Worm (Caenorhabditis elegans) whole organism, L4 larva: ENCODE measurements around the gene Y73C8C.3.

Experiments
- arid-1 ChIP-seq: fragments of 200-800 bp; sonication (Bioruptor generic); conservative IDR thresholded peaks from 2 replicates; pipeline ENCODE4 v1.3.6; 2022; ENCODE audit warnings: missing genetic modification reagents, missing genetic modification characterization, missing compliant biosample characterization
- dpl-1 ChIP-seq: fragments of 150-350 bp; optimal IDR thresholded peaks from 2 replicates; lab custom pipeline; 2014; ENCODE audit warnings: missing biosample characterization, missing genetic modification reagents, missing genetic modification characterization
- duxl-1 ChIP-seq: sonication (generic microtip); optimal IDR thresholded peaks from 2 replicates; lab custom pipeline; 2016; ENCODE audit warnings: mild to moderate bottlenecking, missing genetic modification characterization, moderate library complexity, missing compliant biosample characterization; ENCODE audit not compliant: poor library complexity
- jun-1 ChIP-seq: fragments of 150-350 bp; optimal IDR thresholded peaks from 2 replicates; lab custom pipeline; 2014; ENCODE audit warnings: missing biosample characterization, missing genetic modification reagents, missing genetic modification characterization
- lsy-2 ChIP-seq, 2 experiments: fragments of 150-350 bp in 1 of 2; sonication (generic microtip) in 1 of 2; optimal IDR thresholded peaks; 2 replicates each; lab custom pipeline; 2014 to 2017; ENCODE audit warnings: missing biosample characterization in 2 of 2, missing genetic modification characterization in 2 of 2
- mep-1 ChIP-seq: fragments of 150-350 bp; sonication (generic microtip); optimal IDR thresholded peaks from 3 replicates; lab custom pipeline; 2014; ENCODE audit warnings: missing biosample characterization, missing genetic modification characterization
- unc-62 ChIP-seq, 3 experiments: fragments of 150-350 bp in 1 of 3; sonication (generic microtip); optimal IDR thresholded peaks in 2 of 3; peaks in 1 of 3; 1 replicate in 1 of 3; 2 replicates in 2 of 3; lab custom pipeline; 2014 to 2017; ENCODE audit warnings: missing biosample characterization in 3 of 3, missing genetic modification characterization in 3 of 3, missing genetic modification reagents in 3 of 3, missing genotype in 1 of 3
- vab-7 ChIP-seq: fragments of 200-800 bp; sonication (Bioruptor generic); IDR thresholded peaks from 2 replicates; pipeline ENCODE4 v1.3.6; 2022; ENCODE audit warnings: missing genetic modification reagents, missing genetic modification characterization, missing compliant biosample characterization

- TF ChIP-seq vab-7 (GFP tag; lab: Robert Waterston, UW) = no peak
- no peak for TF ChIP-seq lsy-2 (tag; optimal IDR thresholded peaks at IDR 0.05; lab: Kevin White, UChicago)
- TF ChIP-seq mep-1 (tag; lab: Kevin White, UChicago) = no peak
- no peak for TF ChIP-seq jun-1 (tag; lab: Kevin White, UChicago)
- TF ChIP-seq unc-62 (GFP tag; optimal IDR thresholded peaks at IDR 0.05 in 1 of 2; lab: Kevin White, UChicago) = no peak
- TF ChIP-seq unc-62 (tag; optimal IDR thresholded peaks at IDR 0.05; lab: Kevin White, UChicago) = no peak
- no peak for TF ChIP-seq dpl-1 (GFP tag; lab: Kevin White, UChicago)
- no peak for TF ChIP-seq arid-1
- TF ChIP-seq duxl-1 (tag; lab: Kevin White, UChicago) = no peak
Observed at ce11 chrV:3155072-3155471, 40.0 kb downstream of the Y73C8C.3 start, which contains the start of gene srab-7.
